Worm (Caenorhabditis elegans): ENCODE measurements around the gene F36H5.9.

ce11 chrII:1756072-1756471 is 3.2 kb upstream of the F36H5.9 start, which contains the start of gene F36H5.17:
- no peak for TF ChIP-seq unc-62 (GFP tag; optimal IDR thresholded peaks at IDR 0.05)
- TF ChIP-seq lin-35 (GFP tag; optimal IDR thresholded peaks at IDR 0.05) = no peak
- no peak for TF ChIP-seq sox-4 (tag; optimal IDR thresholded peaks at IDR 0.05)

All from whole organism, L1 larva.